Worm (Caenorhabditis elegans) whole organism, late embryonic: Measurements from ENCODE around the gene clec-245.

Experiments used
- sdc-2 ChIP-seq: sonication (generic microtip); optimal IDR thresholded peaks from 2 replicates; lab custom pipeline; 2016; ENCODE audit warnings: missing genotype, missing genetic modification characterization, missing compliant biosample characterization

clec-245 gene

ce11 chrV:18137679-18138078, 50.5 kb downstream of the clec-245 start:
- no peak for TF ChIP-seq sdc-2 (tag; lab: Kevin White, UChicago)
